Fruit fly (Drosophila melanogaster): ENCODE results near the gene CG46387.

The CG46387 gene

dm6 chr3L:9907719-9908170 is 9.3 kb downstream of the CG46387 start, which contains the start of gene bma:
Gene bma (plus strand): TSS chr3L:9908120.
- TF ChIP-seq EcR (GFP tag; optimal IDR thresholded peaks at IDR 0.05) (no peak), Dll (optimal IDR thresholded peaks at IDR 0.05) (no peak), usp (GFP tag; optimal IDR thresholded peaks at IDR 0.05) (no peak), psq (optimal IDR thresholded peaks at IDR 0.05) (no peak)

- TF ChIP-seq CG8478 (optimal IDR thresholded peaks at IDR 0.05) (no peak), pan (optimal IDR thresholded peaks at IDR 0.05) (no peak), Dll (optimal IDR thresholded peaks at IDR 0.05) (no peak), usp (GFP tag; optimal IDR thresholded peaks at IDR 0.05) (no peak), psq (optimal IDR thresholded peaks at IDR 0.05) (no peak), EcR (GFP tag; optimal IDR thresholded peaks at IDR 0.05) (no peak)
Observed at dm6 chr3L:9927169-9927568, 28.7 kb downstream of the CG46387 start.
